Fruit fly (Drosophila melanogaster) ovary, adult (tissue): ENCODE data around the gene Fpgs1.
A peak's percentile ranks its signal among the peaks of the same experiment; 100 is the strongest.

Source experiments
- CG17801 ChIP-seq: fragments of 200-800 bp; optimal IDR thresholded peaks from 2 replicates; lab custom pipeline; 2019; ENCODE audit warnings: missing biosample characterization, mild to moderate bottlenecking, missing genetic modification characterization, moderate library complexity; ENCODE audit not compliant: partially characterized antibody

Fpgs1 gene

DNA sequence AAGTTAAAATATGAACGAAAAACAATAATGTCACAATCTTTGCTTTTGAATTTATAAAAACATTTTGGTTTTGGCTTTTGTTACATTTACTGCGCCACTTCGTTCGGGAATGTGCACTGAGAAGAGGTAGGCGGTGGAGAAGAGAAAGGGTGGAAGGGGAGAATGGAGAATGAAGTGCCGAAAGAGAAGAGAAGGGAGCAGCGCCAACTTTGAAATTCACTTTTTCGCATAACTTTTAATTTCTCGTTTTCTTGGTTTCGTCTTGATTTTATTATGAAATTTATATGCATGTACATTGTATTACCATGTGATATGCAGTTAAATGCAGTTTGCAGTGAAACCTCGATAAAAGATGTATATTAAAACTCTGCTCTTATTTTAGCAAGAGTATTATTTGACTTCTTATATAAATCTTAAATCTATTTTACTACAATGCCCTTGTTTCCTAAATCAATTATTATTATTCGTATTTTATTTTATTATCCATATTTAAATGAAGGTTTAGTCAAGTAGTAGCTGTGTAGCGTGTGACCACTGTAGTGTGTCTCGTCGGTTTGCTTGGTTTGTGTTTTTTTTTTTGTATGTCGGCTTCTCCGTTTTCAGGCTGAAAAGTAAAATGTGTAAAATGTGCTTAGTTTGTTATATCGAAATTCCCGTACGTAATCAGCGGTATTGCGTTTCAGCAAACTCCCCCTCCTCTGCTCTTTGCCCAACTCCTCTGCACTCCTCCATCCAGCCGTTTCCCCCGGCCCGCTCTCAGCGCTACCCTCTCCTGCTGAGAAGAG lies 51.2 kb downstream of the Fpgs1 start:
- TF ChIP-seq CG17801: peak; percentile 94

DNA sequence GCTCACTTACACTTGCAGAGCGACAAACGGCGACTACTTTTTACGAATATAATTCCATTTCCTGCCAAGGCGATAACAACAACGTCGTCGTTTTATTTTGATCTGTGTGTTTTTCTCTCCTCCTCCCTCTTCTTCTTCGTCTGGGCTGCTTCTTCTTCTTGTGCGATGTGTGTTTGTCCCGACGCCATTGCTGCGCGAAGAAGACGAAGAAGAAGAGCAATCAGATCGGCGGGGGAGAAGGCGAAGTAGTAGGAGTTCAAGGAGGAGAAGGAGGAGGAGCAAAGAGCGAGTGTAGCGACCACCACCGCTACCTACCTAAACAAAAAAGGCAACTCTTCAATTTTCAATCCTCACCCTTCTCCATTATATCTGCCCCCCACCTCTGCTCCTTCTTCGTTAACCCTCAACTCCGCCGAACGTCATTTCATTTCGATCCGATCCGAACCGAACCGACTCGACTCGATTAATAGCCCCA lies 51.8 kb downstream of the Fpgs1 start:
- TF ChIP-seq CG17801: peak; percentile 27

DNA sequence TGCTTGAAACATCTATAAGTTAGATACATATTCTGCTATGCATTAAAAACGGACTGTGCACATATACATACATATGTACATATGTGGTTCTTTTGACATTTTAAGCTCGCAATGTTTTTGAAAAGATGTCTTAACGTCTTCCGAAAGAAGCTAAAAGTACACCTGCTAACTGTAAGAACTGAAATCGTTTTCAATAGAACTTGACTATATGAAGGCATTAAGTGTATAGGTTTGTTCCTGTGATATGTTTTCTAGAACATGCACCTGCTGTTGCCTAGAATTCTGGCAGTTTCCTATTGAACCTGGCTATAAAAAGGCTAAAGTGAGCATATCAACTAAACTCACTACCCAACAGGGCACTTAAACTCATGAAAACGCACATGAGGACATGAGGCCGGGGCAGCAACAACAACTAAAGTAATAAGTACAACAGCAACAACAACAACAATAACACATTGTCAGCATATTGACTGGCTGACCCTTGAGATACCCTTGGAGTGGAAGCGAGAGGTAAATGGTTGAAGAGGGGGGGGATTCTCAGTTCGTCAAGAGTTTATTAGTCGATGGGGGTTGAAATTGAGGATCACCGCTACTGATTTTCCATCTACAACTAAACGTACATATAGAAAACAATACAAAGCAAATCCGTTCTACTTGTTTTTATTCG lies 52.6 kb downstream of the Fpgs1 start:
- TF ChIP-seq CG17801: no peak
